Worm (Caenorhabditis elegans) whole organism, late embryonic: ENCODE measurements around the gene cyp-14A2.

Source experiments
- C08G9.2 ChIP-seq: sonication (generic microtip); optimal IDR thresholded peaks from 2 replicates; lab custom pipeline; 2016; ENCODE audit warnings: mild to moderate bottlenecking, missing genetic modification characterization, moderate library complexity, missing compliant biosample characterization
- F13H6.1 ChIP-seq: sonication (generic microtip); optimal IDR thresholded peaks from 2 replicates; lab custom pipeline; 2016; ENCODE audit warnings: missing genetic modification characterization, missing compliant biosample characterization
- K02D7.2 ChIP-seq: sonication (generic microtip); optimal IDR thresholded peaks from 2 replicates; lab custom pipeline; 2017; ENCODE audit warnings: mild to moderate bottlenecking, missing genetic modification characterization, missing compliant biosample characterization
- K09A11.1 ChIP-seq: sonication (generic microtip); optimal IDR thresholded peaks from 2 replicates; lab custom pipeline; 2017; ENCODE audit warnings: antibody characterized with exemption, mild to moderate bottlenecking, missing genetic modification characterization, missing compliant biosample characterization; ENCODE audit not compliant: insufficient read depth
- ceh-14 ChIP-seq: sonication (generic microtip); optimal IDR thresholded peaks from 2 replicates; lab custom pipeline; 2016; ENCODE audit warnings: missing genotype, missing genetic modification characterization, missing compliant biosample characterization
- ceh-18 ChIP-seq: sonication (generic microtip); optimal IDR thresholded peaks from 2 replicates; lab custom pipeline; 2016; ENCODE audit warnings: missing genetic modification characterization, missing compliant biosample characterization
- ceh-19 ChIP-seq: fragments of 200-800 bp; sonication (Bioruptor generic); optimal IDR thresholded peaks from 2 replicates; lab custom pipeline; 2018; ENCODE audit warnings: mild to moderate bottlenecking, missing genetic modification characterization, missing compliant biosample characterization
- ceh-2 ChIP-seq: sonication (generic microtip); optimal IDR thresholded peaks from 2 replicates; lab custom pipeline; 2016; ENCODE audit warnings: missing genotype, missing genetic modification characterization, missing compliant biosample characterization
- ceh-24 ChIP-seq: sonication (generic microtip); optimal IDR thresholded peaks from 2 replicates; lab custom pipeline; 2016; ENCODE audit warnings: mild to moderate bottlenecking, missing genetic modification characterization, missing compliant biosample characterization
- ceh-31 ChIP-seq: sonication (generic microtip); optimal IDR thresholded peaks from 2 replicates; lab custom pipeline; 2016; ENCODE audit warnings: missing genetic modification characterization, missing compliant biosample characterization
- ceh-34 ChIP-seq: sonication (generic microtip); optimal IDR thresholded peaks from 2 replicates; lab custom pipeline; 2016; ENCODE audit warnings: mild to moderate bottlenecking, missing genetic modification characterization, missing compliant biosample characterization
- ceh-48 ChIP-seq: sonication (generic microtip); optimal IDR thresholded peaks from 2 replicates; lab custom pipeline; 2016; ENCODE audit warnings: missing genetic modification characterization, inconsistent platforms, missing compliant biosample characterization
- ceh-9 ChIP-seq: sonication (generic microtip); optimal IDR thresholded peaks from 2 replicates; lab custom pipeline; 2016; ENCODE audit warnings: mild to moderate bottlenecking, missing genetic modification characterization, inconsistent platforms, missing compliant biosample characterization
- dmd-4 ChIP-seq: sonication (generic microtip); optimal IDR thresholded peaks from 2 replicates; lab custom pipeline; 2016; ENCODE audit warnings: borderline replicate concordance, missing genetic modification characterization, missing compliant biosample characterization
- dve-1 ChIP-seq: sonication (generic microtip); optimal IDR thresholded peaks from 2 replicates; lab custom pipeline; 2017; ENCODE audit warnings: antibody characterized with exemption, mild to moderate bottlenecking, missing genetic modification characterization, missing compliant biosample characterization
- elt-2 ChIP-seq: sonication (generic microtip); optimal IDR thresholded peaks from 2 replicates; lab custom pipeline; 2016; ENCODE audit warnings: missing genetic modification reagents, missing genetic modification characterization, missing compliant biosample characterization
- ets-4 ChIP-seq: sonication (generic microtip); optimal IDR thresholded peaks from 2 replicates; lab custom pipeline; 2016; ENCODE audit warnings: missing genetic modification characterization, missing compliant biosample characterization
- fkh-10 ChIP-seq: fragments of 150-350 bp; optimal IDR thresholded peaks from 2 replicates; lab custom pipeline; 2014; ENCODE audit warnings: missing biosample characterization, missing genetic modification reagents, missing genetic modification characterization
- fkh-6 ChIP-seq: sonication (generic microtip); optimal IDR thresholded peaks from 2 replicates; lab custom pipeline; 2016; ENCODE audit warnings: missing genetic modification characterization, missing compliant biosample characterization
- hlh-13 ChIP-seq: fragments of 200-800 bp; sonication (Bioruptor generic); optimal IDR thresholded peaks from 2 replicates; lab custom pipeline; 2018; ENCODE audit warnings: mild to moderate bottlenecking, missing genetic modification characterization, missing compliant biosample characterization
- hlh-30 ChIP-seq: sonication (generic microtip); optimal IDR thresholded peaks from 2 replicates; lab custom pipeline; 2017; ENCODE audit warnings: antibody characterized with exemption, missing genetic modification characterization, missing compliant biosample characterization; ENCODE audit not compliant: insufficient read depth
- hlh-6 ChIP-seq: sonication (generic microtip); optimal IDR thresholded peaks from 2 replicates; lab custom pipeline; 2016; ENCODE audit warnings: missing genotype, missing genetic modification characterization, missing compliant biosample characterization
- nfya-1 ChIP-seq: sonication (generic microtip); optimal IDR thresholded peaks from 2 replicates; lab custom pipeline; 2017; ENCODE audit warnings: missing genetic modification characterization, mild to moderate bottlenecking, missing compliant biosample characterization, antibody characterized with exemption, moderate library complexity
- nhr-232 ChIP-seq: sonication (generic microtip); optimal IDR thresholded peaks from 2 replicates; lab custom pipeline; 2016; ENCODE audit warnings: missing genetic modification characterization, missing compliant biosample characterization
- npax-4 ChIP-seq: sonication (generic microtip); optimal IDR thresholded peaks from 2 replicates; lab custom pipeline; 2016; ENCODE audit warnings: missing genetic modification characterization, missing compliant biosample characterization
- pax-1 ChIP-seq: fragments of 150-350 bp; optimal IDR thresholded peaks from 2 replicates; lab custom pipeline; 2014; ENCODE audit warnings: missing biosample characterization, missing genetic modification characterization
- pha-2 ChIP-seq: sonication (generic microtip); optimal IDR thresholded peaks from 2 replicates; lab custom pipeline; 2017; ENCODE audit warnings: mild to moderate bottlenecking, missing genetic modification characterization, missing compliant biosample characterization
- pha-4 ChIP-seq: fragments of 150-350 bp; optimal IDR thresholded peaks from 2 replicates; lab custom pipeline; 2018; ENCODE audit warnings: missing biosample characterization, missing genetic modification reagents, missing genetic modification characterization
- pqm-1 ChIP-seq: sonication (generic microtip); optimal IDR thresholded peaks from 2 replicates; lab custom pipeline; 2016; ENCODE audit warnings: missing genetic modification characterization, missing compliant biosample characterization
- pros-1 ChIP-seq: fragments of 150-350 bp; optimal IDR thresholded peaks from 2 replicates; lab custom pipeline; 2014; ENCODE audit warnings: missing biosample characterization, missing genetic modification reagents, missing genetic modification characterization
- ref-2 ChIP-seq: sonication (generic microtip); optimal IDR thresholded peaks from 2 replicates; lab custom pipeline; 2016; ENCODE audit warnings: missing genetic modification characterization, missing compliant biosample characterization
- rnt-1 ChIP-seq: sonication (generic microtip); optimal IDR thresholded peaks from 2 replicates; lab custom pipeline; 2016; ENCODE audit warnings: missing genetic modification characterization, missing compliant biosample characterization
- sdc-2 ChIP-seq: sonication (generic microtip); optimal IDR thresholded peaks from 2 replicates; lab custom pipeline; 2016; ENCODE audit warnings: missing genotype, missing genetic modification characterization, missing compliant biosample characterization
- tbx-2 ChIP-seq: sonication (generic microtip); optimal IDR thresholded peaks from 2 replicates; lab custom pipeline; 2016; ENCODE audit warnings: missing genetic modification characterization, missing compliant biosample characterization
- ttx-3 ChIP-seq: sonication (generic microtip); optimal IDR thresholded peaks from 2 replicates; lab custom pipeline; 2016; ENCODE audit warnings: missing genetic modification reagents, missing genetic modification characterization, missing compliant biosample characterization
- unc-42 ChIP-seq: sonication (generic microtip); optimal IDR thresholded peaks from 2 replicates; lab custom pipeline; 2016; ENCODE audit warnings: missing genotype, missing genetic modification characterization, missing compliant biosample characterization
- unc-55 ChIP-seq: sonication (generic microtip); optimal IDR thresholded peaks from 2 replicates; lab custom pipeline; 2017; ENCODE audit warnings: missing biosample characterization, missing genetic modification reagents, missing genetic modification characterization
- unc-86 ChIP-seq: sonication (generic microtip); optimal IDR thresholded peaks from 2 replicates; lab custom pipeline; 2016; ENCODE audit warnings: missing genetic modification characterization, missing compliant biosample characterization

Gene cyp-14A2

DNA sequence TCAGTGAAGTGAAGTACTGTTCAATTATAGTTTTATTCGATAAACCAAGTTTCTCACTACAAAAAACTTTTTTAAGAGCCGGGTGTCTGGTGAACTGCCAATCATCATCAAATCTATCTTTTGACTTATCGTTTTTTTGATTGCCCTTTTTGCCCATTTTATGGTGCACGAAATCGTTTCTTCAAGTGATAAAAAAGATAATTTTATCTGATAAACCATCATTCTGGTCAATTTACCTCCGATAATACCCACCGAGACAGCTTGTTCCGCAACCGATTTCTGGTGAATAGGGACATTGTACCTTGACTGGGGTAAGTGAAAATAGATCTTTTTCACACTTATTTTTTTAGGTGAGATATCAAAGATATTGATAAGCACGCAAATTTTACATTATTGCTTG lies 11.9 kb downstream of the cyp-14A2 start, which contains the start of gene K08H2.10:
K08H2.10 (plus strand) TSS at position 230 of the 400 bp plus-strand sequence.
- TF ChIP-seq ref-2 (tag; lab: Kevin White, UChicago), result no peak
- TF ChIP-seq elt-2 (tag; lab: Kevin White, UChicago), result peak; percentile 92
- no peak for TF ChIP-seq ceh-9 (tag; lab: Kevin White, UChicago)
- TF ChIP-seq unc-86 (tag; lab: Kevin White, UChicago), result no peak
- TF ChIP-seq, all 69 proteins: peak for 1

DNA sequence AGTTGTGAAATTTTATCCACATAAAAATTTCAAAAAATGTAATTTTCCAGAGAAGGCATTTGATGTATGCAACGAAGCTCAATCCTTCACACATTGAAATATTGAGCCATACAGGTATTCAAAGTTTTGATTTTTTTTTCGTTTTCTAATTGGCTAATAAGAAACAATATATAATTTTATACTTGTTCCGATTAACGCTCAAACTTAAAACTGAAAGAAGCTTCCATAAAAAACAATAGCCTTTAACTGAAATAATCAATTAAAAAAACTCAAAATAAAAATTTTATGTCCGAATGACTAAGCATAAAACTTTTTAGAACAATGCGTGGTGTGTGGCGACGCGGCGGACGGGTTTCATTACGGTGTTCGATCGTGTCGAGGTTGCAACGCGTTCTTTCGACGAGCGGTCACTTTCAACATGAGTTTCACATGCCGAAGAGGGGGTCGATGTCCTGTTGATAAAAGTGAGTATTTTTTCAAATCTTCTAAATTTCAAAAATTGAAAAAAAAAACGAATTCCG lies 17.5 kb downstream of the cyp-14A2 start, which contains the start of gene nhr-32:
nhr-32 (plus strand) TSS at position 51 of the 521 bp plus-strand sequence.
- TF ChIP-seq pha-4 (tag; lab: Kevin White, UChicago), result no peak
- TF ChIP-seq C08G9.2 (tag; lab: Kevin White, UChicago), result no peak
- TF ChIP-seq K02D7.2 (tag; lab: Kevin White, UChicago), result no peak
- TF ChIP-seq pha-2 (tag; lab: Kevin White, UChicago), result no peak
- TF ChIP-seq unc-42, result no peak
- no peak for TF ChIP-seq ttx-3
- TF ChIP-seq hlh-13, result no peak
- no peak for TF ChIP-seq ref-2 (tag; lab: Kevin White, UChicago)
- no peak for TF ChIP-seq ceh-18

DNA sequence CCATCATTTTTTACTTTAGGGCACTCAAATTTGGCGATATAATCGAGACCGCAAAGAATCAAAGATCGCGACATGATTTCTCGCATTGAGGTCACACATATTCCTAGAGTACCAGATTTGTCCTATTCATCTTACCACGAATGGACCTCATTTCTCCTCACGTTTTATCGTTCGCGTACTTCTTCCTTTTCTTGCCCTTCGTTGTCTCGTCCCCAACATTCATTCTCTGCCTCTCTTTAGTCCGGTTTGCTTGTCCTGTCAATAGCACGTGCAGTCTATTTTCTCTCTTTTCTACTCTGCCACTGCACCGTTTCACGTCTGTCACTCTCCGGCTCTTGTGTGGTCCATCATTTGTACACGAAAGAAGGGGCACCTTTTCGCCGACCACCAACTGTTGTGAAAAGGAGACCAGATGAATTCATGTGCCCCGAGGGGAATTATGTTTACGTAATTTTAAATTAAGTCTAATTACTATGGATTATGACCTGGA lies 18.1 kb downstream of the cyp-14A2 start:
- TF ChIP-seq unc-55 (GFP tag; lab: Kevin White, UChicago), result peak; percentile 83
- peak; percentile 29 for TF ChIP-seq dmd-4 (tag; lab: Kevin White, UChicago)
- TF ChIP-seq ets-4 (tag; lab: Kevin White, UChicago), result peak; percentile 7
- no peak for TF ChIP-seq ceh-24 (tag; lab: Kevin White, UChicago)
- peak; percentile 12 for TF ChIP-seq ref-2 (tag; lab: Kevin White, UChicago)
- TF ChIP-seq tbx-2 (tag; lab: Kevin White, UChicago), result peak; percentile 69
- TF ChIP-seq pqm-1, result no peak
- peak; percentile 17 for TF ChIP-seq hlh-6 (tag; lab: Kevin White, UChicago)
- peak; percentile 13 for TF ChIP-seq fkh-6 (tag; lab: Kevin White, UChicago)
- TF ChIP-seq K09A11.1 (tag; lab: Kevin White, UChicago), result no peak
- TF ChIP-seq sdc-2 (tag; lab: Kevin White, UChicago), result peak; percentile 56
- TF ChIP-seq nhr-232, result no peak
- TF ChIP-seq nfya-1 (tag; lab: Kevin White, UChicago), result peak; percentile 70
- peak; percentile 9 for TF ChIP-seq F13H6.1 (tag; lab: Kevin White, UChicago)
- TF ChIP-seq fkh-10 (GFP tag; lab: Kevin White, UChicago), result no peak
- TF ChIP-seq ceh-19 (GFP tag; lab: Kevin White, UChicago), result peak; percentile 16
- TF ChIP-seq ceh-31 (tag; lab: Kevin White, UChicago), result peak; percentile 88
- peak; percentile 61 for TF ChIP-seq ceh-34 (tag; lab: Kevin White, UChicago)
- TF ChIP-seq hlh-30 (tag; lab: Kevin White, UChicago), result peak; percentile 94
- TF ChIP-seq dve-1 (tag; lab: Kevin White, UChicago), result peak; percentile 10
- peak; percentile 14 for TF ChIP-seq ceh-2 (tag; lab: Kevin White, UChicago)
- peak; percentile 50 for TF ChIP-seq ceh-18
- TF ChIP-seq rnt-1 (tag; lab: Kevin White, UChicago), result peak; percentile 51
- TF ChIP-seq npax-4 (tag; lab: Kevin White, UChicago), result no peak
- TF ChIP-seq unc-42, result peak; percentile 41
- TF ChIP-seq ceh-48 (tag; lab: Kevin White, UChicago), result peak; percentile 19
- TF ChIP-seq pax-1, result no peak

DNA sequence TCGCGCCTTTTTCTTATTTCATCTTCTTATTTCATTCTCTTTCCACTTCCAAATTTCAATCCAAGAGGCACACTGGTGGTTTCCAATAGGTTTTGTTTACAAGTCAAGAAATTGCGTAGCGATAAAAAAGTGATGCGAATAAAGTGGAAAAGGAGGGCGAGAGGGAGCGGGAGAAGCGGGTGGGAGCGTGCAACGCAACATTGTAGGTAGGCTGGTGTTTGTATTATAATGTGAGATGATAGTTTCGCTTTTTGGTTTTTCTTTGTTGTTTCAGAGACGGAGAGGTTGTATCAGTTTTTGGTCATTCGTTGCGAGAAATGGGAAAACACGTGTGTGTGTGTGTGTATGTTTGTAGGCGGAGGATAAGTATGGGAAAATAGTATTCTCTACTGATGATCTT lies 19.3 kb downstream of the cyp-14A2 start:
- TF ChIP-seq pha-4 (tag; lab: Kevin White, UChicago) (no peak), ceh-14 (tag; lab: Kevin White, UChicago) (no peak), ceh-48 (tag; lab: Kevin White, UChicago) (no peak), pros-1 (tag; lab: Kevin White, UChicago) (no peak)
